Fruit fly (Drosophila melanogaster) whole organism, embryonic: Measurements from ENCODE around the gene InR.

Experiments used
- B-H1 ChIP-seq: fragments of 200-800 bp; sonication (Bioruptor generic); IDR thresholded peaks from 3 replicates; pipeline ENCODE4 v1.3.6; 2022; ENCODE audit warnings: missing biosample characterization, missing genetic modification characterization
- CG10462 ChIP-seq: fragments of 200-800 bp; sonication (Bioruptor generic); optimal IDR thresholded peaks from 2 replicates; lab custom pipeline; 2016; ENCODE audit warnings: missing biosample characterization, missing genetic modification characterization
- CG11247 ChIP-seq: fragments of 200-800 bp; sonication (Bioruptor generic); IDR thresholded peaks from 2 replicates; pipeline ENCODE4 v1.3.6; 2022; ENCODE audit warnings: missing biosample characterization, missing genetic modification characterization
- CG14710 ChIP-seq: fragments of 200-800 bp; sonication (Bioruptor generic); optimal IDR thresholded peaks from 3 replicates; lab custom pipeline; 2019; ENCODE audit warnings: missing biosample characterization, mild to moderate bottlenecking, missing genetic modification characterization, moderate library complexity
- CG18476 ChIP-seq: fragments of 200-800 bp; sonication (Bioruptor generic); optimal IDR thresholded peaks from 2 replicates; lab custom pipeline; 2016; ENCODE audit warnings: missing biosample characterization, mild to moderate bottlenecking, missing genetic modification characterization
- CG18764 ChIP-seq: fragments of 200-800 bp; sonication (Bioruptor generic); optimal IDR thresholded peaks from 3 replicates; lab custom pipeline; 2016; ENCODE audit warnings: missing biosample characterization, missing genetic modification characterization
- CG2199 ChIP-seq: fragments of 200-800 bp; sonication (Bioruptor generic); IDR thresholded peaks from 3 replicates; pipeline ENCODE4 v1.3.6; 2022; ENCODE audit warnings: missing biosample characterization, missing genetic modification characterization
- CG3065 ChIP-seq: fragments of 200-800 bp; sonication (Bioruptor generic); optimal IDR thresholded peaks from 2 replicates; lab custom pipeline; 2016; ENCODE audit warnings: missing biosample characterization, missing genetic modification characterization
- CG6272 ChIP-seq: fragments of 200-800 bp; sonication (Bioruptor generic); IDR thresholded peaks from 2 replicates; pipeline ENCODE4 v1.3.6; 2022; ENCODE audit warnings: missing biosample characterization, missing genetic modification characterization
- CG6683 ChIP-seq: fragments of 200-800 bp; sonication (Bioruptor generic); optimal IDR thresholded peaks from 2 replicates; lab custom pipeline; 2017; ENCODE audit warnings: missing biosample characterization, mild to moderate bottlenecking, missing genetic modification characterization, missing genetic modification reagents
- CG8944 ChIP-seq: fragments of 200-800 bp; sonication (Bioruptor generic); optimal IDR thresholded peaks from 3 replicates; lab custom pipeline; 2016; ENCODE audit warnings: missing biosample characterization, missing genetic modification characterization
- CG9437 ChIP-seq: fragments of 200-800 bp; sonication (Bioruptor generic); optimal IDR thresholded peaks from 2 replicates; lab custom pipeline; 2018; ENCODE audit warnings: missing biosample characterization, mild to moderate bottlenecking, missing genetic modification characterization
- D19A ChIP-seq: fragments of 200-800 bp; optimal IDR thresholded peaks from 3 replicates; lab custom pipeline; 2019; ENCODE audit warnings: missing biosample characterization, mild to moderate bottlenecking, missing genetic modification characterization, moderate library complexity
- Deaf1 ChIP-seq: fragments of 200-800 bp; optimal IDR thresholded peaks from 3 replicates; lab custom pipeline; 2019; ENCODE audit warnings: missing biosample characterization, mild to moderate bottlenecking, missing genetic modification characterization, moderate library complexity
- Dll ChIP-seq: fragments of 200-800 bp; sonication (Bioruptor generic); IDR thresholded peaks from 4 replicates; pipeline ENCODE4 v1.3.6; 2022; ENCODE audit warnings: missing biosample characterization, missing genetic modification characterization; ENCODE audit not compliant: partially characterized antibody
- Doc3 ChIP-seq: fragments of 200-800 bp; sonication (Bioruptor generic); IDR thresholded peaks from 3 replicates; pipeline ENCODE4 v1.3.6; 2022; ENCODE audit warnings: missing biosample characterization, missing genetic modification characterization; ENCODE audit not compliant: partially characterized antibody
- Fer2 ChIP-seq: fragments of 200-800 bp; sonication (Bioruptor generic); optimal IDR thresholded peaks from 2 replicates; lab custom pipeline; 2018; ENCODE audit warnings: missing biosample characterization, mild to moderate bottlenecking, missing genetic modification characterization, moderate library complexity
- H15 ChIP-seq: fragments of 200-800 bp; sonication (Bioruptor generic); IDR thresholded peaks from 3 replicates; pipeline ENCODE4 v1.3.6; 2022; ENCODE audit warnings: missing biosample characterization, missing genetic modification characterization
- H2.0 ChIP-seq: fragments of 200-800 bp; sonication (Bioruptor generic); IDR thresholded peaks from 2 replicates; pipeline ENCODE4 v1.3.6; 2022; ENCODE audit warnings: missing biosample characterization, missing genetic modification characterization
- HLH54F ChIP-seq: fragments of 200-800 bp; sonication (Bioruptor generic); optimal IDR thresholded peaks from 3 replicates; lab custom pipeline; 2016; ENCODE audit warnings: missing biosample characterization, missing genetic modification characterization
- Hmx ChIP-seq: fragments of 200-800 bp; sonication (Bioruptor generic); optimal IDR thresholded peaks from 2 replicates; lab custom pipeline; 2016; ENCODE audit warnings: missing biosample characterization, missing genetic modification characterization
- Hr51 ChIP-seq, 2 experiments: fragments of 200-800 bp; sonication (Bioruptor generic); optimal IDR thresholded peaks; 2 replicates in 1 of 2; 3 replicates in 1 of 2; lab custom pipeline; 2016 to 2018; ENCODE audit warnings: missing biosample characterization in 2 of 2, missing genetic modification characterization in 2 of 2, mild to moderate bottlenecking in 1 of 2, moderate library complexity in 1 of 2
- Med ChIP-seq: fragments of 200-800 bp; sonication (Bioruptor generic); peaks from one replicate; lab custom pipeline; 2016; ENCODE audit warnings: missing biosample characterization, missing genetic modification characterization, mild to moderate bottlenecking, inconsistent platforms, moderate library complexity
- Myb ChIP-seq: fragments of 200-800 bp; sonication (Bioruptor generic); optimal IDR thresholded peaks from 2 replicates; lab custom pipeline; 2016; ENCODE audit warnings: missing biosample characterization, missing genetic modification characterization
- Neu2 ChIP-seq: fragments of 200-800 bp; sonication (Bioruptor generic); optimal IDR thresholded peaks from 3 replicates; lab custom pipeline; 2016; ENCODE audit warnings: missing biosample characterization, missing genetic modification characterization, borderline replicate concordance
- Ravus ChIP-seq: fragments of 200-800 bp; sonication (Bioruptor generic); IDR thresholded peaks from 2 replicates; pipeline ENCODE4 v1.3.6; 2022; ENCODE audit warnings: missing biosample characterization, missing genetic modification characterization
- Sin3A ChIP-seq: fragments of >200 bp; optimal IDR thresholded peaks from 2 replicates; lab custom pipeline; 2018
- Six4 ChIP-seq: fragments of 200-800 bp; sonication (Bioruptor generic); optimal IDR thresholded peaks from 2 replicates; lab custom pipeline; 2016; ENCODE audit warnings: missing biosample characterization, missing genetic modification characterization
- Sry-β ChIP-seq: fragments of 200-800 bp; sonication (Bioruptor generic); optimal IDR thresholded peaks from 2 replicates; lab custom pipeline; 2018; ENCODE audit warnings: missing biosample characterization, mild to moderate bottlenecking, missing genetic modification characterization, moderate library complexity
- Tbp ChIP-seq: fragments of >200 bp; optimal IDR thresholded peaks from 2 replicates; lab custom pipeline; 2018; ENCODE audit warnings: missing biosample characterization, missing genetic modification characterization
- ab ChIP-seq: fragments of 200-800 bp; sonication (Bioruptor generic); optimal IDR thresholded peaks from 2 replicates; lab custom pipeline; 2016; ENCODE audit warnings: missing biosample characterization, missing genetic modification characterization
- abd-A ChIP-seq: fragments of 200-800 bp; sonication (Bioruptor generic); optimal IDR thresholded peaks from 3 replicates; lab custom pipeline; 2019; ENCODE audit warnings: missing biosample characterization, mild to moderate bottlenecking, missing genetic modification characterization, moderate library complexity
- cg ChIP-seq: fragments of 200-800 bp; sonication (Bioruptor generic); optimal IDR thresholded peaks from 3 replicates; lab custom pipeline; 2019; ENCODE audit warnings: missing biosample characterization, mild to moderate bottlenecking, missing genetic modification characterization, moderate library complexity
- chinmo ChIP-seq: fragments of 200-800 bp; sonication (Bioruptor generic); IDR thresholded peaks from 4 replicates; pipeline ENCODE4 v1.3.6; 2022; ENCODE audit warnings: missing biosample characterization, missing genetic modification characterization; ENCODE audit not compliant: partially characterized antibody
- ci ChIP-seq: fragments of 200-800 bp; sonication (Bioruptor generic); IDR thresholded peaks from 3 replicates; pipeline ENCODE4 v1.3.6; 2022; ENCODE audit warnings: missing biosample characterization, missing genetic modification characterization
- crol ChIP-seq: fragments of 200-800 bp; sonication (Bioruptor generic); IDR thresholded peaks from 2 replicates; pipeline ENCODE4 v1.3.6; 2022; ENCODE audit warnings: missing biosample characterization, missing genetic modification characterization
- dmrt11E ChIP-seq: fragments of 200-800 bp; sonication (Bioruptor generic); optimal IDR thresholded peaks from 3 replicates; lab custom pipeline; 2018; ENCODE audit warnings: missing biosample characterization, mild to moderate bottlenecking, missing genetic modification characterization, moderate library complexity
- gsb-n ChIP-seq: fragments of 200-800 bp; sonication (Bioruptor generic); optimal IDR thresholded peaks from 3 replicates; lab custom pipeline; 2018; ENCODE audit warnings: missing biosample characterization, mild to moderate bottlenecking, missing genetic modification characterization
- h ChIP-seq: fragments of >200 bp; optimal IDR thresholded peaks from 2 replicates; lab custom pipeline; 2017
- lbe ChIP-seq: fragments of 200-800 bp; sonication (Bioruptor generic); optimal IDR thresholded peaks from 2 replicates; lab custom pipeline; 2016; ENCODE audit warnings: missing biosample characterization, mild to moderate bottlenecking, missing genetic modification characterization
- so ChIP-seq: fragments of 200-800 bp; sonication (Bioruptor generic); IDR thresholded peaks from 3 replicates; pipeline ENCODE4 v1.3.6; 2022; ENCODE audit warnings: missing biosample characterization, missing genetic modification characterization
- stc ChIP-seq: fragments of 200-800 bp; sonication (Bioruptor generic); IDR thresholded peaks from 2 replicates; pipeline ENCODE4 v1.3.6; 2022; ENCODE audit warnings: missing biosample characterization, missing genetic modification characterization
- stwl ChIP-seq: fragments of 200-800 bp; sonication (Bioruptor generic); optimal IDR thresholded peaks from 3 replicates; lab custom pipeline; 2018; ENCODE audit warnings: missing biosample characterization, mild to moderate bottlenecking, missing genetic modification characterization, moderate library complexity
- tin ChIP-seq: fragments of 200-800 bp; sonication (Bioruptor generic); optimal IDR thresholded peaks from 3 replicates; lab custom pipeline; 2016; ENCODE audit warnings: missing biosample characterization, missing genetic modification characterization
- tio ChIP-seq: fragments of 200-800 bp; sonication (Bioruptor generic); optimal IDR thresholded peaks from 2 replicates; lab custom pipeline; 2017; ENCODE audit warnings: missing biosample characterization, missing genetic modification characterization, inconsistent platforms
- toy ChIP-seq: fragments of 200-800 bp; sonication (Bioruptor generic); IDR thresholded peaks from 2 replicates; pipeline ENCODE4 v1.3.6; 2022; ENCODE audit warnings: missing biosample characterization, missing genetic modification characterization
- zen2 ChIP-seq: fragments of 200-800 bp; sonication (Bioruptor generic); IDR thresholded peaks from 3 replicates; pipeline ENCODE4 v1.3.6; 2022; ENCODE audit warnings: missing biosample characterization, missing genetic modification characterization; ENCODE audit not compliant: partially characterized antibody
- zf30C ChIP-seq: fragments of 200-800 bp; sonication (Bioruptor generic); optimal IDR thresholded peaks from 3 replicates; lab custom pipeline; 2018; ENCODE audit warnings: missing biosample characterization, mild to moderate bottlenecking, missing genetic modification characterization

InR gene

dm6 chr3R:21624352-21624954, 5.3 kb upstream of the InR start (continued):
- TF ChIP-seq Tbp (GFP tag; lab: Kevin White, UChicago) (no peak), Six4 (GFP tag; lab: Kevin White, UChicago) (no peak), D19A (tag; lab: Kevin White, UChicago) (no peak), CG14710 (tag; lab: Kevin White, UChicago) (no peak), Med (GFP tag; lab: Kevin White, UChicago) (peak; percentile 64), chinmo (GFP tag; lab: Robert Waterston, UW) (0 out of 4 replicates have a peak, but pooled peaks have one; percentile 78), ci (no peak), crol (peak; percentile 13; the same call in 1 of the 2 replicates), CG18476 (GFP tag; lab: Kevin White, UChicago) (no peak), CG9437 (GFP tag; lab: Kevin White, UChicago) (no peak), h (lab: Kevin White, UChicago) (no peak), lbe (GFP tag; lab: Kevin White, UChicago) (no peak), Doc3 (GFP tag; lab: Robert Waterston, UW) (no peak), Hr51 (GFP tag; optimal IDR thresholded peaks at IDR 0.05; lab: Kevin White, UChicago) (no peak), stc (GFP tag; lab: Robert Waterston, UW) (no peak), abd-A (tag; lab: Kevin White, UChicago) (peak; percentile 45), Neu2 (GFP tag; lab: Kevin White, UChicago) (no peak), zf30C (no peak), so (GFP tag; lab: Robert Waterston, UW) (peak; percentile 62; the same call in 1 of the 3 replicates), CG6272 (GFP tag; lab: Robert Waterston, UW) (no peak), dmrt11E (tag; lab: Kevin White, UChicago) (no peak), CG2199 (GFP tag; lab: Robert Waterston, UW) (no peak), toy (GFP tag; lab: Robert Waterston, UW) (no peak), Dll (GFP tag; lab: Robert Waterston, UW) (no peak), cg (GFP tag; lab: Kevin White, UChicago) (no peak), Fer2 (no peak), CG10462 (GFP tag; lab: Kevin White, UChicago) (no peak), Sry-β (GFP tag; lab: Kevin White, UChicago) (no peak), CG18764 (GFP tag; lab: Kevin White, UChicago) (no peak), Myb (no peak), stwl (tag; lab: Kevin White, UChicago) (no peak), CG11247 (GFP tag; lab: Robert Waterston, UW) (no peak), CG6683 (no peak), H2.0 (no peak), CG3065 (GFP tag; lab: Kevin White, UChicago) (no peak), B-H1 (GFP tag; lab: Robert Waterston, UW) (no peak), HLH54F (no peak), H15 (GFP tag; lab: Robert Waterston, UW) (no peak), Ravus (GFP tag; lab: Robert Waterston, UW) (no peak), CG8944 (no peak), tio (GFP tag; lab: Kevin White, UChicago) (no peak), Deaf1 (tag; lab: Kevin White, UChicago) (peak; percentile 65), ab (no peak), Sin3A (no peak), zen2 (GFP tag; lab: Robert Waterston, UW) (no peak), tin (GFP tag; lab: Kevin White, UChicago) (no peak), Hmx (GFP tag; lab: Kevin White, UChicago) (no peak), gsb-n (tag; lab: Kevin White, UChicago) (no peak)
